Worm (Caenorhabditis elegans): Measurements from ENCODE around the gene col-36.

DNA sequence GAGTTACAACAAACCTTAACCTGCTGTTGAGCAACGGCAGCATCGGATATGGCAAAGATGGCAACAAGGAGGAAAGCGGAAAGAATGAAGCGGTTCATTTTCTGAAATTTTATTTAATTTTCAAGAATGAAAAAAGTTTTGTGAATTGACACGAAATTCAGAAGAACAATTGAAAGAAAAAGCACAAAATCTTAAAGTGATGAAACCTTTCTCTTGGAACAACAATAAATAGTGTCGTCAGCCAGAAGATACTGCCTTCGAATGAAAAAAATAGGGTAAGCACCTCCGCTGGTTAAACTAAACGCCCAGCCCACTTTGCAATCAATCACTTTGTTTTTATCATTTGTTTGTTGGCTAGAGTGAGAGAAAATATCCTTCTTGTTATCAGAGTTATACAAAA is 43.4 kb upstream of the col-36 start, which contains the start of gene E04F6.9:
- no peak for TF ChIP-seq ama-1 (optimal IDR thresholded peaks at IDR 0.05)
- TF ChIP-seq zfp-3 (GFP tag; conservative IDR thresholded peaks at IDR 0.05), result no peak
- TF ChIP-seq ceh-44 (GFP tag; IDR thresholded peaks at IDR 0.05), result no peak
- TF ChIP-seq nhr-77 (tag; optimal IDR thresholded peaks at IDR 0.05), result no peak
